Fruit fly (Drosophila melanogaster): Measurements from ENCODE around the gene Tak1.

DNA sequence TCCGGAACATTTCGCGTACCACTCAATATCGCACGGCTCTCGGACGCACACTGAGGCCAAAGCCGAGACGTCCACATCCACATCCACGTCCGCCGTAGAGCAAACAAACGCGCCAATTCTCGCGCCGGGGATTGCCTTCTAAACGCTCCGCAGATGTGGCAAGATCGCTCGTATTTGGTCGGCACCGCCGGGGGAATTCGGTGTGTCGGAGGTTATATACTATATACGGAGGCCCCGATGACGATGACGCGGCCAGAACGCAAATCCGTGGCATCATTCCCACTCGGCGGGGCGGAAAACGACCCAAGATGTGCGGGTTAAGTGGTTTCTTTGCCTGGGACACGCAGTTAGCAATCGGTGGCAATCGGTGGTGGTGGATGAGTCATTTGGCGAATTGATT lies 6.5 kb downstream of the Tak1 start:
- TF ChIP-seq fd96Ca (GFP tag; IDR thresholded peaks at IDR 0.05): no peak
- no peak for TF ChIP-seq gl (tag; optimal IDR thresholded peaks at IDR 0.05)
- TF ChIP-seq CG8159 (tag; optimal IDR thresholded peaks at IDR 0.05): no peak
- no peak for TF ChIP-seq Pif1A (GFP tag; optimal IDR thresholded peaks at IDR 0.05)
- TF ChIP-seq EcR (GFP tag; optimal IDR thresholded peaks at IDR 0.05): no peak
- no peak for TF ChIP-seq CG12605 (GFP tag; IDR thresholded peaks at IDR 0.05)
- TF ChIP-seq Ets98B (GFP tag; IDR thresholded peaks at IDR 0.05): no peak
- no peak for TF ChIP-seq D1 (tag; optimal IDR thresholded peaks at IDR 0.05)
- no peak for TF ChIP-seq CG14655 (GFP tag; optimal IDR thresholded peaks at IDR 0.05)
- no peak for TF ChIP-seq CG10348 (GFP tag; IDR thresholded peaks at IDR 0.05)
- no peak for TF ChIP-seq CG8301 (tag; optimal IDR thresholded peaks at IDR 0.05)
- TF ChIP-seq CG13204 (GFP tag; optimal IDR thresholded peaks at IDR 0.05): no peak

Data from whole organism, pupa.